Worm (Caenorhabditis elegans): ENCODE measurements around the gene Y49E10.30.

Gene Y49E10.30

ce11 chrIII:12429579-12430084 lies 42.9 kb downstream of the Y49E10.30 start, which contains the start of gene snr-6 (continued):
- TF ChIP-seq ztf-22 (GFP tag; optimal IDR thresholded peaks at IDR 0.05), result no peak
- peak; percentile 41 for TF ChIP-seq F23B12.7 (tag; optimal IDR thresholded peaks at IDR 0.05; ENCODE audit: insufficient read depth)
- TF ChIP-seq lsl-1 (GFP tag; optimal IDR thresholded peaks at IDR 0.05), result peak; percentile 83
- TF ChIP-seq ztf-18 (tag; optimal IDR thresholded peaks at IDR 0.05), result no peak
- no peak for TF ChIP-seq F10E7.11 (tag; optimal IDR thresholded peaks at IDR 0.05)
- TF ChIP-seq ceh-100 (GFP tag; IDR thresholded peaks at IDR 0.05), result no peak
- TF ChIP-seq egrh-3 (GFP tag; IDR thresholded peaks at IDR 0.05), result no peak
- no peak for TF ChIP-seq nfyb-1 (GFP tag; IDR thresholded peaks at IDR 0.05)
- TF ChIP-seq lin-40 (tag; optimal IDR thresholded peaks at IDR 0.05), result no peak
- no peak for TF ChIP-seq bed-1 (GFP tag; IDR thresholded peaks at IDR 0.05)
- no peak for TF ChIP-seq dox-1 (GFP tag; IDR thresholded peaks at IDR 0.05)
- TF ChIP-seq somi-1 (GFP tag; optimal IDR thresholded peaks at IDR 0.05), result no peak
- TF ChIP-seq hsf-1 (GFP tag; IDR thresholded peaks at IDR 0.05), result no peak
- TF ChIP-seq egl-18 (GFP tag; IDR thresholded peaks at IDR 0.05), result no peak
- TF ChIP-seq lir-1 (GFP tag; conservative IDR thresholded peaks at IDR 0.05), result no peak
- no peak for TF ChIP-seq hlh-26 (GFP tag; conservative IDR thresholded peaks at IDR 0.05)
- TF ChIP-seq B0261.1 (tag; optimal IDR thresholded peaks at IDR 0.05), result no peak
- TF ChIP-seq ceh-91 (GFP tag; IDR thresholded peaks at IDR 0.05), result no peak
- no peak for TF ChIP-seq aptf-2 (GFP tag; conservative IDR thresholded peaks at IDR 0.05)
- TF ChIP-seq ztf-26 (tag; optimal IDR thresholded peaks at IDR 0.05), result no peak
- peak; percentile 6 for TF ChIP-seq snpc-1.3 (tag; optimal IDR thresholded peaks at IDR 0.05; ENCODE audit: insufficient read depth)
- TF ChIP-seq efl-1 (GFP tag; optimal IDR thresholded peaks at IDR 0.05), result peak; percentile 83
- TF ChIP-seq lsy-27 (tag; optimal IDR thresholded peaks at IDR 0.05; ENCODE audit: borderline replicate concordance, insufficient read depth), result no peak
- TF ChIP-seq sdz-38 (tag; optimal IDR thresholded peaks at IDR 0.05), result no peak
- TF ChIP-seq hmg-20 (GFP tag; IDR thresholded peaks at IDR 0.05), result no peak
- TF ChIP-seq B0035.1 (tag; optimal IDR thresholded peaks at IDR 0.05), result no peak
- no peak; the same call in 1 of the 2 replicates for TF ChIP-seq madf-6 (GFP tag; IDR thresholded peaks at IDR 0.05)
- no peak for TF ChIP-seq nfya-2 (GFP tag; IDR thresholded peaks at IDR 0.05)
- no peak for TF ChIP-seq K12H6.12 (tag; optimal IDR thresholded peaks at IDR 0.05)
- no peak for TF ChIP-seq bed-2 (GFP tag; IDR thresholded peaks at IDR 0.05)
- TF ChIP-seq C06A6.2 (GFP tag; conservative IDR thresholded peaks at IDR 0.05), result no peak
- peak; percentile 44; the same call in 1 of the 2 replicates for TF ChIP-seq mcd-1 (GFP tag; IDR thresholded peaks at IDR 0.05)
- TF ChIP-seq ccch-3 (GFP tag; optimal IDR thresholded peaks at IDR 0.05), result no peak
- no peak for TF ChIP-seq K11D2.4 (GFP tag; IDR thresholded peaks at IDR 0.05)
- no peak for TF ChIP-seq ztf-6 (GFP tag; IDR thresholded peaks at IDR 0.05)
- TF ChIP-seq ceh-58 (GFP tag; IDR thresholded peaks at IDR 0.05), result no peak
- no peak for TF ChIP-seq akir-1 (GFP tag; optimal IDR thresholded peaks at IDR 0.05)
- TF ChIP-seq F37B4.10 (GFP tag; IDR thresholded peaks at IDR 0.05), result no peak
- peak; percentile 11 for TF ChIP-seq F49E8.2 (tag; optimal IDR thresholded peaks at IDR 0.05; ENCODE audit: insufficient read depth)
- no peak for TF ChIP-seq hrde-1 (tag; optimal IDR thresholded peaks at IDR 0.05; ENCODE audit: borderline replicate concordance)
- TF ChIP-seq pha-4 (tag; optimal IDR thresholded peaks at IDR 0.05), result no peak
- TF ChIP-seq ceh-79 (tag; optimal IDR thresholded peaks at IDR 0.05), result no peak
- no peak for TF ChIP-seq madf-10 (tag; optimal IDR thresholded peaks at IDR 0.05)
- TF ChIP-seq rpc-1 (optimal IDR thresholded peaks at IDR 0.05), result peak; percentile 10
- TF ChIP-seq rpc-1 (tag; optimal IDR thresholded peaks at IDR 0.05), result no peak
- no peak for TF ChIP-seq nhr-80 (tag; optimal IDR thresholded peaks at IDR 0.05)
- no peak for TF ChIP-seq F55B11.4 (tag; optimal IDR thresholded peaks at IDR 0.05; ENCODE audit: borderline replicate concordance, insufficient read depth)
- TF ChIP-seq gei-17 (GFP tag; optimal IDR thresholded peaks at IDR 0.05), result no peak
- TF ChIP-seq Y53G8AR.9 (GFP tag; conservative IDR thresholded peaks at IDR 0.05), result no peak
